Worm (Caenorhabditis elegans) whole organism, late embryonic: Measurements from ENCODE around the gene set-15.

Experiments
- ama-1 ChIP-seq: fragments of 150-350 bp; optimal IDR thresholded peaks from 2 replicates; lab custom pipeline; 2014
- ceh-2 ChIP-seq: sonication (generic microtip); optimal IDR thresholded peaks from 2 replicates; lab custom pipeline; 2016; ENCODE audit warnings: missing genotype, missing genetic modification characterization, missing compliant biosample characterization
- dve-1 ChIP-seq: sonication (generic microtip); optimal IDR thresholded peaks from 2 replicates; lab custom pipeline; 2017; ENCODE audit warnings: antibody characterized with exemption, mild to moderate bottlenecking, missing genetic modification characterization, missing compliant biosample characterization

DNA sequence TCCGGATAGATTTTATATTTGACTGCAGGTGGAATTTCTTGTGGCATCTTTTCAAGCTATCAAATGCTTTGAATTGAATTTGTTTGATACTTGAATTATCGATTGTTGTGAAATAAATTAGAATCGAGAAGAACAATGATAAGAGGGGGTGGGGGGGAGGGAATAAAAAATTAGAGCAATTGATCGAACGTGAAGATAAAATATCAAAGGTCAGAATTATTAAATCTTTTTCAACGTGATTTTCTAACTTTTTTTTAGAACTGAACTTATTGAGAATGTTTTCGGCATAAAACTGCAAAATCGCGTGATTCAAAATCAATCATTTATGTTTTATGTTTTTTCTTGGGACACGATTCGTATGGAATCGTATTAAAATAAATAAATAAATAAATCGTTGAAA, 47.2 kb upstream of the set-15 start, which contains the start of gene mpz-4:
- TF ChIP-seq ceh-2 (tag; lab: Kevin White, UChicago), result no peak
- no peak for TF ChIP-seq ama-1 (lab: Kevin White, UChicago)
- TF ChIP-seq dve-1 (tag; lab: Kevin White, UChicago), result no peak
